Worm (Caenorhabditis elegans) whole organism, mixed stage, embryonic: Measurements from ENCODE around the gene kin-24.

Source experiments
- elt-1 ChIP-seq: sonication (generic microtip); optimal IDR thresholded peaks from 2 replicates; lab custom pipeline; 2017; ENCODE audit warnings: missing genetic modification characterization, mild to moderate bottlenecking, missing compliant biosample characterization, antibody characterized with exemption, moderate library complexity, borderline replicate concordance; ENCODE audit not compliant: insufficient read depth
- lin-13 ChIP-seq: fragments of 150-350 bp; optimal IDR thresholded peaks from 2 replicates; lab custom pipeline; 2014; ENCODE audit warnings: missing biosample characterization, missing genetic modification characterization
- nhr-2 ChIP-seq: fragments of 150-350 bp; optimal IDR thresholded peaks from 2 replicates; lab custom pipeline; 2014; ENCODE audit warnings: missing biosample characterization, missing genetic modification characterization
- nhr-237 ChIP-seq: fragments of 150-350 bp; optimal IDR thresholded peaks from 2 replicates; lab custom pipeline; 2014; ENCODE audit warnings: missing biosample characterization, missing genetic modification characterization
- snpc-4 ChIP-seq: fragments of 150-350 bp; optimal IDR thresholded peaks from 2 replicates; lab custom pipeline; 2014; ENCODE audit warnings: missing biosample characterization, missing genetic modification characterization
- unc-120 ChIP-seq: sonication (generic microtip); optimal IDR thresholded peaks from 2 replicates; lab custom pipeline; 2017; ENCODE audit warnings: missing genetic modification characterization, missing compliant biosample characterization; ENCODE audit not compliant: poor library complexity, severe bottlenecking

DNA sequence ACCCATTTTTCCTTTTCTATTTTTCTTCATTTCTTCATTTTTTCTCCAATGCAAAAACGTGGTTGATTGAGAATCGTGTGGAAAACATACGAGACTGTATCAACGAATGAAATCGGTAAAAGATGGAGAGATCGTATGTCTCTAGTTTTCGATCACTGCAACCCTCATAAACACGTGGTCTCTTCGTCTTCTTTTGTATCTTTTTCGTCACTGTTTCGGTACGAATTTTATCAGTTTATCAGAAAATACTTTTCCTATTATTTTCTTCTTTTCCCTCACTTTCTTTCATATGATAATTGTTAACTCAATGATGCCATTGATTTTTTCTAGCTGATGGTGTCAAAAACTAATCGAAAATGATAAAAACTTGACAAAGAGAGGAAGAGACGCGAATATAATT, 34.8 kb upstream of the kin-24 start:
- TF ChIP-seq snpc-4 (tag; lab: Kevin White, UChicago) = no peak
- TF ChIP-seq nhr-2 (tag; lab: Kevin White, UChicago) = no peak
- TF ChIP-seq elt-1 (tag; lab: Kevin White, UChicago) = no peak
- no peak for TF ChIP-seq lin-13 (tag; lab: Kevin White, UChicago)
- TF ChIP-seq unc-120 (tag; lab: Kevin White, UChicago) = no peak
- no peak for TF ChIP-seq nhr-237 (tag; lab: Kevin White, UChicago)
